Fruit fly (Drosophila melanogaster) whole organism, prepupa: Measurements from ENCODE around the gene Acat2.

Experiments used
- Blimp-1 ChIP-seq: fragments of 200-800 bp; sonication (Bioruptor generic); optimal IDR thresholded peaks from 3 replicates; lab custom pipeline; 2017; ENCODE audit warnings: missing biosample characterization, missing genetic modification characterization, mild to moderate bottlenecking, moderate library complexity, missing genetic modification reagents
- CG11762 ChIP-seq: fragments of 200-800 bp; sonication (Bioruptor generic); optimal IDR thresholded peaks from 3 replicates; lab custom pipeline; 2016; ENCODE audit warnings: missing biosample characterization, missing genetic modification characterization; ENCODE audit not compliant: insufficient read depth
- CG11902 ChIP-seq: fragments of 200-800 bp; sonication (Bioruptor generic); optimal IDR thresholded peaks from 3 replicates; lab custom pipeline; 2016; ENCODE audit warnings: missing biosample characterization, missing genetic modification characterization
- CG15336 ChIP-seq: fragments of 200-800 bp; sonication (Bioruptor generic); IDR thresholded peaks from 2 replicates; pipeline ENCODE4 v1.3.6; 2022; ENCODE audit warnings: missing biosample characterization, missing genetic modification characterization
- CG1621 ChIP-seq: fragments of 200-800 bp; sonication (Bioruptor generic); optimal IDR thresholded peaks from 3 replicates; lab custom pipeline; 2018; ENCODE audit warnings: missing biosample characterization, mild to moderate bottlenecking, missing genetic modification characterization
- CG16779 ChIP-seq: fragments of 200-800 bp; sonication (Bioruptor generic); optimal IDR thresholded peaks from 3 replicates; lab custom pipeline; 2017; ENCODE audit warnings: missing biosample characterization, mild to moderate bottlenecking, missing genetic modification characterization
- CG3032 ChIP-seq: fragments of 200-800 bp; optimal IDR thresholded peaks from 2 replicates; lab custom pipeline; 2019; ENCODE audit warnings: missing biosample characterization, mild to moderate bottlenecking, missing genetic modification characterization, moderate library complexity
- CG32006 ChIP-seq: fragments of 200-800 bp; sonication (Bioruptor generic); optimal IDR thresholded peaks from 3 replicates; lab custom pipeline; 2017; ENCODE audit warnings: missing biosample characterization, mild to moderate bottlenecking, missing genetic modification characterization
- CG34406 ChIP-seq: fragments of 200-800 bp; sonication (Bioruptor generic); optimal IDR thresholded peaks from 3 replicates; lab custom pipeline; 2016; ENCODE audit warnings: missing biosample characterization, missing genetic modification characterization
- CG3919 ChIP-seq: fragments of 200-800 bp; sonication (Bioruptor generic); optimal IDR thresholded peaks from 3 replicates; lab custom pipeline; 2016; ENCODE audit warnings: missing biosample characterization, missing genetic modification characterization
- CG4318 ChIP-seq: fragments of 200-800 bp; sonication (Bioruptor generic); optimal IDR thresholded peaks from 3 replicates; lab custom pipeline; 2017; ENCODE audit warnings: missing biosample characterization, mild to moderate bottlenecking, missing genetic modification characterization
- CG6163 ChIP-seq: fragments of 200-800 bp; sonication (Bioruptor generic); IDR thresholded peaks from 3 replicates; pipeline ENCODE4 v1.3.6; 2022; ENCODE audit warnings: missing biosample characterization, missing genetic modification characterization
- CG6276 ChIP-seq: fragments of 200-800 bp; sonication (Bioruptor generic); optimal IDR thresholded peaks from 2 replicates; lab custom pipeline; 2017; ENCODE audit warnings: missing biosample characterization, mild to moderate bottlenecking, missing genetic modification characterization
- CG6792 ChIP-seq: fragments of 200-800 bp; sonication (Bioruptor generic); optimal IDR thresholded peaks from 3 replicates; lab custom pipeline; 2016; ENCODE audit warnings: missing biosample characterization, missing genetic modification characterization
- CG6808 ChIP-seq: fragments of 200-800 bp; sonication (Bioruptor generic); optimal IDR thresholded peaks from 3 replicates; lab custom pipeline; 2017; ENCODE audit warnings: missing biosample characterization, missing genetic modification characterization, mild to moderate bottlenecking, moderate library complexity, missing genetic modification reagents
- CG6854 ChIP-seq: fragments of 200-800 bp; sonication (Bioruptor generic); optimal IDR thresholded peaks from 2 replicates; lab custom pipeline; 2017; ENCODE audit warnings: missing biosample characterization, mild to moderate bottlenecking, missing genetic modification characterization
- CG7368 ChIP-seq: fragments of 200-800 bp; sonication (Bioruptor generic); optimal IDR thresholded peaks from 3 replicates; lab custom pipeline; 2016; ENCODE audit warnings: missing biosample characterization, missing genetic modification characterization
- CG8319 ChIP-seq: fragments of 200-800 bp; sonication (Bioruptor generic); optimal IDR thresholded peaks from 3 replicates; lab custom pipeline; 2016; ENCODE audit warnings: missing biosample characterization, missing genetic modification characterization
- CG9139 ChIP-seq: fragments of 200-800 bp; sonication (Bioruptor generic); optimal IDR thresholded peaks from 3 replicates; lab custom pipeline; 2017; ENCODE audit warnings: missing biosample characterization, mild to moderate bottlenecking, missing genetic modification characterization
- Eip75B ChIP-seq: fragments of 200-800 bp; sonication (Bioruptor generic); optimal IDR thresholded peaks from 3 replicates; lab custom pipeline; 2016; ENCODE audit warnings: missing biosample characterization, missing genetic modification characterization
- Ets21C ChIP-seq: fragments of 200-800 bp; sonication (Bioruptor generic); optimal IDR thresholded peaks from 3 replicates; lab custom pipeline; 2016; ENCODE audit warnings: missing biosample characterization, missing genetic modification characterization
- Ets96B ChIP-seq: fragments of 200-800 bp; optimal IDR thresholded peaks from 2 replicates; lab custom pipeline; 2019; ENCODE audit warnings: missing biosample characterization, mild to moderate bottlenecking, missing genetic modification characterization, moderate library complexity
- Gug ChIP-seq: fragments of 200-800 bp; sonication (Bioruptor generic); IDR thresholded peaks from 2 replicates; pipeline ENCODE4 v1.3.6; 2022; ENCODE audit warnings: missing biosample characterization, missing genetic modification characterization
- Hr38 ChIP-seq: sonication (Bioruptor generic); optimal IDR thresholded peaks from 2 replicates; lab custom pipeline; 2016; ENCODE audit warnings: missing biosample characterization, missing genetic modification characterization
- Hr4 ChIP-seq: fragments of 200-800 bp; sonication (Bioruptor generic); optimal IDR thresholded peaks from 3 replicates; lab custom pipeline; 2016; ENCODE audit warnings: missing biosample characterization, missing genetic modification characterization
- Lpt ChIP-seq: fragments of 200-800 bp; sonication (Bioruptor generic); optimal IDR thresholded peaks from 3 replicates; lab custom pipeline; 2016; ENCODE audit warnings: missing biosample characterization, missing genetic modification characterization
- OdsH ChIP-seq: fragments of 200-800 bp; sonication (Bioruptor generic); optimal IDR thresholded peaks from 3 replicates; lab custom pipeline; 2016; ENCODE audit warnings: missing biosample characterization, missing genetic modification characterization
- Smox ChIP-seq: fragments of 200-800 bp; sonication (Bioruptor generic); optimal IDR thresholded peaks from 3 replicates; lab custom pipeline; 2016; ENCODE audit warnings: missing biosample characterization, missing genetic modification characterization
- Sox102F ChIP-seq: fragments of 200-800 bp; sonication (Bioruptor generic); optimal IDR thresholded peaks from 2 replicates; lab custom pipeline; 2016; ENCODE audit warnings: missing biosample characterization, mild to moderate bottlenecking, missing genetic modification characterization
- achi ChIP-seq: fragments of 200-800 bp; sonication (Bioruptor generic); optimal IDR thresholded peaks from 3 replicates; lab custom pipeline; 2016; ENCODE audit warnings: missing biosample characterization, missing genetic modification characterization
- acj6 ChIP-seq: fragments of 200-800 bp; sonication (Bioruptor generic); optimal IDR thresholded peaks from 3 replicates; lab custom pipeline; 2016; ENCODE audit warnings: missing biosample characterization, missing genetic modification characterization
- cyc ChIP-seq: fragments of 200-800 bp; sonication (Bioruptor generic); optimal IDR thresholded peaks from 3 replicates; lab custom pipeline; 2016; ENCODE audit warnings: missing biosample characterization, missing genetic modification characterization
- dsx ChIP-seq: fragments of 200-800 bp; optimal IDR thresholded peaks from 3 replicates; lab custom pipeline; 2019; ENCODE audit warnings: missing biosample characterization, mild to moderate bottlenecking, missing genetic modification characterization, moderate library complexity; ENCODE audit not compliant: poor library complexity, severe bottlenecking
- eg ChIP-seq: fragments of 200-800 bp; sonication (Bioruptor generic); IDR thresholded peaks from 3 replicates; pipeline ENCODE4 v1.3.6; 2022; ENCODE audit warnings: missing biosample characterization, missing genetic modification characterization
- esn ChIP-seq: fragments of 200-800 bp; sonication (Bioruptor generic); optimal IDR thresholded peaks from 2 replicates; lab custom pipeline; 2016; ENCODE audit warnings: missing biosample characterization, mild to moderate bottlenecking, missing genetic modification characterization, moderate library complexity
- fd59A ChIP-seq: fragments of 200-800 bp; sonication (Bioruptor generic); optimal IDR thresholded peaks from 2 replicates; lab custom pipeline; 2017; ENCODE audit warnings: missing biosample characterization, mild to moderate bottlenecking, missing genetic modification characterization, missing genetic modification reagents
- fd85E ChIP-seq: fragments of 200-800 bp; sonication (Bioruptor generic); optimal IDR thresholded peaks from 3 replicates; lab custom pipeline; 2016; ENCODE audit warnings: missing biosample characterization, missing genetic modification characterization
- net ChIP-seq: fragments of 200-800 bp; sonication (Bioruptor generic); optimal IDR thresholded peaks from 3 replicates; lab custom pipeline; 2016; ENCODE audit warnings: missing biosample characterization, missing genetic modification characterization
- salr ChIP-seq, 2 experiments: fragments of 200-800 bp; sonication (Bioruptor generic); optimal IDR thresholded peaks; 3 replicates each; lab custom pipeline; 2016 to 2018; ENCODE audit warnings: missing biosample characterization in 2 of 2, missing genetic modification characterization in 2 of 2, mild to moderate bottlenecking in 1 of 2
- topi ChIP-seq: fragments of 200-800 bp; sonication (Bioruptor generic); optimal IDR thresholded peaks from 3 replicates; lab custom pipeline; 2016; ENCODE audit warnings: missing biosample characterization, missing genetic modification characterization
- vri ChIP-seq: fragments of 200-800 bp; sonication (Bioruptor generic); optimal IDR thresholded peaks from 3 replicates; lab custom pipeline; 2016; ENCODE audit warnings: missing biosample characterization, mild to moderate bottlenecking, missing genetic modification characterization

Acat2 gene

dm6 chr3L:1349942-1350923 is 47.5 kb downstream of the Acat2 start (continued):
- TF ChIP-seq vri (GFP tag; lab: Kevin White, UChicago) (peak; percentile 47), Hr4 (peak; percentile 35), Blimp-1 (GFP tag; lab: Kevin White, UChicago) (no peak), CG6792 (GFP tag; lab: Kevin White, UChicago) (peak; percentile 34), fd59A (GFP tag; lab: Kevin White, UChicago) (no peak), salr (GFP tag; optimal IDR thresholded peaks at IDR 0.05; lab: Kevin White, UChicago) (no peak), CG8319 (GFP tag; lab: Kevin White, UChicago) (peak; percentile 5), Lpt (GFP tag; lab: Kevin White, UChicago) (no peak), topi (GFP tag; lab: Kevin White, UChicago) (no peak), acj6 (peak; percentile 37), CG3919 (GFP tag; lab: Kevin White, UChicago) (peak; percentile 34), CG16779 (tag; lab: Kevin White, UChicago) (no peak), Sox102F (GFP tag; lab: Kevin White, UChicago) (peak; percentile 30), Hr38 (GFP tag; lab: Kevin White, UChicago) (no peak), CG34406 (GFP tag; lab: Kevin White, UChicago) (peak; percentile 25), achi (GFP tag; lab: Kevin White, UChicago) (peak; percentile 27), CG7368 (GFP tag; lab: Kevin White, UChicago) (no peak), CG11902 (GFP tag; lab: Kevin White, UChicago) (no peak), CG32006 (GFP tag; lab: Kevin White, UChicago) (peak; percentile 45), net (GFP tag; lab: Kevin White, UChicago) (peak; percentile 0), Eip75B (GFP tag; lab: Kevin White, UChicago) (peak; percentile 10), Ets21C (GFP tag; lab: Kevin White, UChicago) (peak; percentile 31), CG11762 (GFP tag; lab: Kevin White, UChicago) (peak; percentile 5), CG6808 (GFP tag; lab: Kevin White, UChicago) (no peak), CG6276 (GFP tag; lab: Kevin White, UChicago) (no peak), Smox (peak; percentile 52), CG3032 (tag; lab: Kevin White, UChicago) (peak; percentile 28), Ets96B (peak; percentile 32), OdsH (GFP tag; lab: Kevin White, UChicago) (peak; percentile 45), CG6854 (GFP tag; lab: Kevin White, UChicago) (no peak), CG9139 (GFP tag; lab: Kevin White, UChicago) (no peak), CG4318 (GFP tag; lab: Kevin White, UChicago) (no peak)
- TF ChIP-seq, all 60 proteins: peak for 34

dm6 chr3L:1350924-1351215 is 48.1 kb downstream of the Acat2 start, which contains the start of gene CG9166:
TSS of gene CG9166 (plus strand) at chr3L:1351116.
- TF ChIP-seq Lpt (GFP tag; lab: Kevin White, UChicago) (no peak), CG15336 (GFP tag; lab: Robert Waterston, UW) (no peak), cyc (GFP tag; lab: Kevin White, UChicago) (no peak), fd85E (GFP tag; lab: Kevin White, UChicago) (no peak), Gug (GFP tag; lab: Robert Waterston, UW) (no peak), Hr4 (no peak), CG6163 (no peak), CG6276 (GFP tag; lab: Kevin White, UChicago) (no peak), eg (GFP tag; lab: Robert Waterston, UW) (no peak), Blimp-1 (GFP tag; lab: Kevin White, UChicago) (no peak), dsx (GFP tag; lab: Kevin White, UChicago) (no peak), salr (GFP tag; optimal IDR thresholded peaks at IDR 0.05; lab: Kevin White, UChicago) (no peak), Smox (no peak), CG6808 (GFP tag; lab: Kevin White, UChicago) (no peak), CG1621 (tag; lab: Kevin White, UChicago) (no peak), Hr38 (GFP tag; lab: Kevin White, UChicago) (no peak), esn (no peak), CG3032 (tag; lab: Kevin White, UChicago) (no peak)
- TF ChIP-seq, all 60 proteins: peak for 0
